Worm (Caenorhabditis elegans) whole organism, L3 larva: ENCODE results near the gene ccdc-149.

Experiments used
- R02D3.7 ChIP-seq: fragments of 150-350 bp; optimal IDR thresholded peaks from 2 replicates; lab custom pipeline; 2014; ENCODE audit warnings: missing biosample characterization, missing genetic modification characterization
- ZK546.5 ChIP-seq: sonication (generic microtip); optimal IDR thresholded peaks from 2 replicates; lab custom pipeline; 2017; ENCODE audit warnings: missing biosample characterization, missing genetic modification characterization
- aly-2 ChIP-seq: fragments of 150-350 bp; optimal IDR thresholded peaks from 2 replicates; lab custom pipeline; 2014; ENCODE audit warnings: missing biosample characterization, missing genetic modification characterization
- ama-1 ChIP-seq: fragments of 150-350 bp; optimal IDR thresholded peaks from 2 replicates; lab custom pipeline; 2018
- ceh-16 ChIP-seq: sonication (generic microtip); optimal IDR thresholded peaks from 2 replicates; lab custom pipeline; 2017; ENCODE audit warnings: missing biosample characterization, missing genetic modification characterization
- ceh-28 ChIP-seq: fragments of 150-350 bp; optimal IDR thresholded peaks from 2 replicates; lab custom pipeline; 2014; ENCODE audit warnings: missing biosample characterization, missing genetic modification reagents, missing genetic modification characterization
- ceh-82 ChIP-seq: fragments of 150-350 bp; optimal IDR thresholded peaks from 2 replicates; lab custom pipeline; 2014; ENCODE audit warnings: missing biosample characterization, missing genetic modification characterization
- ceh-9 ChIP-seq: sonication (generic microtip); optimal IDR thresholded peaks from 2 replicates; lab custom pipeline; 2018; ENCODE audit warnings: missing biosample characterization, missing genetic modification characterization
- egl-27 ChIP-seq: sonication (generic microtip); optimal IDR thresholded peaks from 4 replicates; lab custom pipeline; 2017; ENCODE audit warnings: missing biosample characterization, missing genetic modification reagents, missing genetic modification characterization
- egl-5 ChIP-seq: fragments of 150-350 bp; optimal IDR thresholded peaks from 2 replicates; lab custom pipeline; 2017; ENCODE audit warnings: missing biosample characterization, missing genetic modification reagents, missing genetic modification characterization, inconsistent platforms
- elt-1 ChIP-seq: fragments of 150-350 bp; optimal IDR thresholded peaks from 2 replicates; lab custom pipeline; 2014; ENCODE audit warnings: missing biosample characterization, missing genetic modification characterization
- elt-2 ChIP-seq: sonication (generic microtip); optimal IDR thresholded peaks from 2 replicates; lab custom pipeline; 2016; ENCODE audit warnings: missing genetic modification reagents, mild to moderate bottlenecking, missing genetic modification characterization, missing compliant biosample characterization
- elt-3 ChIP-seq, 3 experiments: fragments of 150-350 bp in 1 of 3; sonication (generic microtip) in 2 of 3; optimal IDR thresholded peaks; 2 replicates in 2 of 3; 4 replicates in 1 of 3; lab custom pipeline; 2014 to 2017; ENCODE audit warnings: missing biosample characterization in 3 of 3, missing genetic modification characterization in 3 of 3
- fkh-10 ChIP-seq: sonication (generic microtip); optimal IDR thresholded peaks from 2 replicates; lab custom pipeline; 2017; ENCODE audit warnings: missing biosample characterization, missing genetic modification reagents, missing genetic modification characterization
- fkh-2 ChIP-seq: fragments of 150-350 bp; optimal IDR thresholded peaks from 2 replicates; lab custom pipeline; 2014; ENCODE audit warnings: missing biosample characterization, missing genetic modification reagents, missing genetic modification characterization
- fos-1 ChIP-seq: fragments of 150-350 bp; optimal IDR thresholded peaks from 2 replicates; lab custom pipeline; 2014; ENCODE audit warnings: missing biosample characterization, missing genetic modification characterization
- hmg-11 ChIP-seq: sonication (generic microtip); optimal IDR thresholded peaks from 2 replicates; lab custom pipeline; 2016; ENCODE audit warnings: missing genetic modification characterization, missing compliant biosample characterization
- jun-1 ChIP-seq: fragments of 150-350 bp; optimal IDR thresholded peaks from 2 replicates; lab custom pipeline; 2014; ENCODE audit warnings: missing biosample characterization, missing genetic modification reagents, missing genetic modification characterization
- lin-15B ChIP-seq: fragments of 150-350 bp; optimal IDR thresholded peaks from 2 replicates; lab custom pipeline; 2014; ENCODE audit warnings: missing biosample characterization, missing genetic modification characterization
- lin-39 ChIP-seq: fragments of 150-350 bp; optimal IDR thresholded peaks from 2 replicates; lab custom pipeline; 2018; ENCODE audit warnings: missing biosample characterization, missing genetic modification reagents, missing genetic modification characterization
- lsy-12 ChIP-seq: sonication (generic microtip); optimal IDR thresholded peaks from 2 replicates; lab custom pipeline; 2016; ENCODE audit warnings: mild to moderate bottlenecking, missing genetic modification characterization, missing compliant biosample characterization
- mdl-1 ChIP-seq: fragments of 150-350 bp; optimal IDR thresholded peaks from 2 replicates; lab custom pipeline; 2014; ENCODE audit warnings: missing biosample characterization, missing genetic modification characterization
- mml-1 ChIP-seq: fragments of 150-350 bp; sonication (generic microtip); optimal IDR thresholded peaks from 3 replicates; lab custom pipeline; 2014; ENCODE audit warnings: missing biosample characterization, missing genetic modification characterization
- nfya-1 ChIP-seq: sonication (generic microtip); optimal IDR thresholded peaks from 2 replicates; lab custom pipeline; 2017; ENCODE audit warnings: missing genetic modification characterization, mild to moderate bottlenecking, missing compliant biosample characterization, antibody characterized with exemption, moderate library complexity; ENCODE audit not compliant: insufficient read depth
- nhr-11 ChIP-seq: fragments of 150-350 bp; optimal IDR thresholded peaks from 2 replicates; lab custom pipeline; 2014; ENCODE audit warnings: missing biosample characterization, missing genetic modification characterization
- nhr-12 ChIP-seq: fragments of 150-350 bp; optimal IDR thresholded peaks from 2 replicates; lab custom pipeline; 2014; ENCODE audit warnings: missing biosample characterization, missing genetic modification characterization
- nhr-23 ChIP-seq: fragments of 150-350 bp; optimal IDR thresholded peaks from 2 replicates; lab custom pipeline; 2014; ENCODE audit warnings: missing biosample characterization, missing genetic modification reagents, missing genetic modification characterization
- nhr-237 ChIP-seq: fragments of 150-350 bp; optimal IDR thresholded peaks from 2 replicates; lab custom pipeline; 2014; ENCODE audit warnings: missing biosample characterization, missing genetic modification characterization
- nhr-25 ChIP-seq: sonication (generic microtip); optimal IDR thresholded peaks from 2 replicates; lab custom pipeline; 2017; ENCODE audit warnings: missing biosample characterization, missing genetic modification characterization
- nhr-28 ChIP-seq: fragments of 150-350 bp; optimal IDR thresholded peaks from 2 replicates; lab custom pipeline; 2014; ENCODE audit warnings: missing biosample characterization, missing genetic modification characterization
- nhr-43 ChIP-seq: sonication (generic microtip); optimal IDR thresholded peaks from 2 replicates; lab custom pipeline; 2016; ENCODE audit warnings: mild to moderate bottlenecking, missing genetic modification characterization, missing compliant biosample characterization; ENCODE audit not compliant: poor library complexity, severe bottlenecking
- nhr-67 ChIP-seq: fragments of 150-350 bp; optimal IDR thresholded peaks from 2 replicates; lab custom pipeline; 2014; ENCODE audit warnings: missing biosample characterization, missing genetic modification characterization
- nhr-76 ChIP-seq: fragments of 150-350 bp; sonication (generic microtip); optimal IDR thresholded peaks from 5 replicates; lab custom pipeline; 2014; ENCODE audit warnings: missing biosample characterization, missing genetic modification characterization
- nhr-77 ChIP-seq: fragments of 150-350 bp; optimal IDR thresholded peaks from 2 replicates; lab custom pipeline; 2014; ENCODE audit warnings: missing biosample characterization, missing genetic modification characterization
- pha-4 ChIP-seq: fragments of 150-350 bp; optimal IDR thresholded peaks from 2 replicates; lab custom pipeline; 2014; ENCODE audit warnings: missing biosample characterization, missing genetic modification reagents, missing genetic modification characterization
- pqm-1 ChIP-seq: fragments of 150-350 bp; optimal IDR thresholded peaks from 2 replicates; lab custom pipeline; 2017; ENCODE audit warnings: missing biosample characterization, missing genetic modification characterization, inconsistent platforms
- sea-2 ChIP-seq: fragments of 150-350 bp; sonication (generic microtip); optimal IDR thresholded peaks from 4 replicates; lab custom pipeline; 2014; ENCODE audit warnings: missing biosample characterization, missing genetic modification reagents, missing genetic modification characterization
- skn-1 ChIP-seq: fragments of 150-350 bp; optimal IDR thresholded peaks from 2 replicates; lab custom pipeline; 2014; ENCODE audit warnings: missing biosample characterization, missing genetic modification characterization
- snpc-4 ChIP-seq: fragments of 150-350 bp; optimal IDR thresholded peaks from 2 replicates; lab custom pipeline; 2014; ENCODE audit warnings: missing biosample characterization, missing genetic modification characterization
- tbx-2 ChIP-seq: sonication (generic microtip); optimal IDR thresholded peaks from 2 replicates; lab custom pipeline; 2016; ENCODE audit warnings: mild to moderate bottlenecking, missing genetic modification characterization, missing compliant biosample characterization
- unc-39 ChIP-seq: sonication (generic microtip); optimal IDR thresholded peaks from 4 replicates; lab custom pipeline; 2017; ENCODE audit warnings: missing biosample characterization, missing genetic modification characterization
- unc-62 ChIP-seq: fragments of 150-350 bp; sonication (generic microtip); optimal IDR thresholded peaks from 4 replicates; lab custom pipeline; 2014; ENCODE audit warnings: missing biosample characterization, missing genetic modification reagents, missing genetic modification characterization
- ztf-11 ChIP-seq: fragments of 150-350 bp; optimal IDR thresholded peaks from 2 replicates; lab custom pipeline; 2014; ENCODE audit warnings: missing biosample characterization, missing genetic modification characterization
- ztf-4 ChIP-seq: fragments of 150-350 bp; optimal IDR thresholded peaks from 2 replicates; lab custom pipeline; 2014; ENCODE audit warnings: missing biosample characterization, missing genetic modification characterization

The ccdc-149 gene

ce11 chrX:11474605-11475385, 36.5 kb downstream of the ccdc-149 start:
- TF ChIP-seq nhr-28 (no peak), fkh-10 (peak; percentile 65), nfya-1 (tag; lab: Kevin White, UChicago) (peak; percentile 30), elt-3 (tag; optimal IDR thresholded peaks at IDR 0.05; lab: Kevin White, UChicago) (peak in 1 of 3 experiments; percentile 31), ztf-4 (no peak), fos-1 (tag; lab: Kevin White, UChicago) (no peak), nhr-23 (tag; lab: Kevin White, UChicago) (no peak), mdl-1 (tag; lab: Kevin White, UChicago) (no peak), egl-5 (tag; lab: Kevin White, UChicago) (peak; percentile 41)

ce11 chrX:11474149-11474585, 37.1 kb downstream of the ccdc-149 start:
- TF ChIP-seq pha-4 (tag; lab: Kevin White, UChicago) = peak; percentile 40
- no peak for TF ChIP-seq jun-1 (tag; lab: Kevin White, UChicago)
- TF ChIP-seq ceh-82 (tag; lab: Kevin White, UChicago) = no peak
- peak; percentile 4 for TF ChIP-seq hmg-11 (tag; lab: Kevin White, UChicago)
- no peak for TF ChIP-seq nhr-237
- TF ChIP-seq nhr-25 (tag; lab: Kevin White, UChicago) = peak; percentile 80
- TF ChIP-seq ztf-4 = no peak
- TF ChIP-seq nfya-1 (tag; lab: Kevin White, UChicago) = peak; percentile 34
- no peak for TF ChIP-seq ZK546.5 (tag; lab: Kevin White, UChicago)
- no peak for TF ChIP-seq lsy-12 (tag; lab: Kevin White, UChicago)
- TF ChIP-seq nhr-76 (tag; lab: Kevin White, UChicago) = no peak
- TF ChIP-seq elt-3 (tag; optimal IDR thresholded peaks at IDR 0.05; lab: Kevin White, UChicago) = no peak
- no peak for TF ChIP-seq skn-1
- no peak for TF ChIP-seq egl-5 (tag; lab: Kevin White, UChicago)
- no peak for TF ChIP-seq unc-62 (GFP tag; lab: Kevin White, UChicago)
- TF ChIP-seq ceh-9 (tag; lab: Kevin White, UChicago) = no peak
- no peak for TF ChIP-seq elt-1
- TF ChIP-seq pqm-1 (tag; lab: Kevin White, UChicago) = no peak

DNA sequence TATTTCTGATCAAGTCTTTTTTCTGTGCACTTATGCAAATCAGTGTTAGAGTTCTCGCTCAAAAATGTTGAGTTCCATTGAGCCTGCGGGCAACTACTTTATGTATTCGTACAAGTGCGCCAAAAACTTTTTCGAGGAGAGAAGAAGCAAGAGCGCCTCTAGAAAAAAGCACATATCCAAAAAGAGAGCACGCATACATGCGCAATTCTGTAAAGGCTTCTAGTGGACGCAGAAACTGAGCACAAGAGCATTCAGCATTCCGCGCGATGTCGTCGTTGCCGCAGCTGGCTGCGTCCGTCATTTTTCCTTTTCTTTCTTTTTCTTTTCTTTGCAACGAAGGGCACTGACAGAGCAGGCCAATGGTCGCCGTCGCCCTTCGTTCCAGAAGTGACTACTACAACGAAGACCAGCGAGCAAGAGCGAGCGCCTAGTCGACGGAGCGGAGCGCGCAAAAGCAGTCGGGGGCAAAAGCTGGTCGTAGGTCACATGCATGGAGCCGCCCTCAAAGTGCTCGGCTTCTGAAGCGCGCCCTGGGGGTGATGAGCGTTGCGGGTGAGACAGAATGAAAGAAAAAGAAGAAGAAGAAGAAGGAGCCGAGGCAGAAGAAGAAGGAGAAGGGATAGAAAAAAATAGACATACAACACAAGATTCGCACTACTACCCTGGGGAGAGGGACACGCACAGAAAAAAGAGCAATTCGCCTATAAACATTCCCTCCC, 38.1 kb downstream of the ccdc-149 start:
- TF ChIP-seq nhr-25 (tag; lab: Kevin White, UChicago) (no peak), nhr-12 (no peak), hmg-11 (tag; lab: Kevin White, UChicago) (peak; percentile 69), R02D3.7 (tag; lab: Kevin White, UChicago) (no peak), ztf-4 (no peak), nhr-23 (tag; lab: Kevin White, UChicago) (no peak), jun-1 (tag; lab: Kevin White, UChicago) (peak; percentile 34), ztf-11 (tag; lab: Kevin White, UChicago) (no peak), ceh-16 (no peak), fkh-2 (tag; lab: Kevin White, UChicago) (peak; percentile 29), elt-1 (peak; percentile 2), nhr-11 (no peak), elt-3 (tag; optimal IDR thresholded peaks at IDR 0.05; lab: Kevin White, UChicago) (no peak), pha-4 (tag; lab: Kevin White, UChicago) (no peak), nfya-1 (tag; lab: Kevin White, UChicago) (peak; percentile 93), pqm-1 (tag; lab: Kevin White, UChicago) (no peak), mml-1 (tag; lab: Kevin White, UChicago) (no peak), ceh-82 (tag; lab: Kevin White, UChicago) (no peak), lin-15B (tag; lab: Kevin White, UChicago) (no peak), ZK546.5 (tag; lab: Kevin White, UChicago) (no peak), ceh-28 (tag; lab: Kevin White, UChicago) (no peak), nhr-76 (tag; lab: Kevin White, UChicago) (no peak), nhr-67 (tag; lab: Kevin White, UChicago) (no peak), elt-2 (tag; lab: Kevin White, UChicago) (no peak), nhr-28 (no peak), ama-1 (lab: Kevin White, UChicago) (peak; percentile 44), unc-39 (tag; lab: Kevin White, UChicago) (no peak), nhr-77 (tag; lab: Kevin White, UChicago) (no peak), egl-5 (tag; lab: Kevin White, UChicago) (peak; percentile 3), egl-27 (no peak), sea-2 (GFP tag; lab: Kevin White, UChicago) (no peak), unc-62 (GFP tag; lab: Kevin White, UChicago) (no peak), fkh-10 (no peak), snpc-4 (tag; lab: Kevin White, UChicago) (no peak), nhr-237 (no peak), aly-2 (tag; lab: Kevin White, UChicago) (no peak), nhr-43 (tag; lab: Kevin White, UChicago) (no peak), lin-39 (tag; lab: Kevin White, UChicago) (peak; percentile 12), lsy-12 (tag; lab: Kevin White, UChicago) (peak; percentile 51), tbx-2 (tag; lab: Kevin White, UChicago) (peak; percentile 63)
